Fruit fly (Drosophila melanogaster): ENCODE measurements around the gene Tom20.

Gene Tom20

dm6 chr3L:20004442-20004869, 4.0 kb downstream of the Tom20 start (continued):
- TF ChIP-seq CG18011 (GFP tag; optimal IDR thresholded peaks at IDR 0.05) (peak; percentile 45), CG12219 (GFP tag; optimal IDR thresholded peaks at IDR 0.05) (no peak), CG17385 (GFP tag; optimal IDR thresholded peaks at IDR 0.05) (no peak), gcm (GFP tag; optimal IDR thresholded peaks at IDR 0.05) (no peak), CG2875 (GFP tag; optimal IDR thresholded peaks at IDR 0.05) (peak; percentile 14), dm (GFP tag; optimal IDR thresholded peaks at IDR 0.05) (no peak), unc-4 (GFP tag; IDR thresholded peaks at IDR 0.05; ENCODE audit: partially characterized antibody) (peak; percentile 55; the same call in 1 of the 2 replicates), ken (GFP tag; IDR thresholded peaks at IDR 0.05) (no peak), bcd (GFP tag; optimal IDR thresholded peaks at IDR 0.05) (no peak), CG13287 (GFP tag; IDR thresholded peaks at IDR 0.05; ENCODE audit: partially characterized antibody) (peak; percentile 22; the same call in 1 of the 2 replicates), bbx (GFP tag; IDR thresholded peaks at IDR 0.05; ENCODE audit: partially characterized antibody) (peak; percentile 71), z (GFP tag; IDR thresholded peaks at IDR 0.05) (no peak), Dref (GFP tag; IDR thresholded peaks at IDR 0.05) (no peak), CG31441 (GFP tag; IDR thresholded peaks at IDR 0.05) (no peak; the same call in 1 of the 2 replicates), CG13894 (tag; optimal IDR thresholded peaks at IDR 0.05) (peak; percentile 89), gem (tag; optimal IDR thresholded peaks at IDR 0.05) (peak; percentile 7), eve (GFP tag; optimal IDR thresholded peaks at IDR 0.05) (peak in 1 of 2 experiments; percentile 65), CG12659 (GFP tag; optimal IDR thresholded peaks at IDR 0.05) (peak; percentile 41), CG12942 (GFP tag; optimal IDR thresholded peaks at IDR 0.05) (no peak), Gug (GFP tag; IDR thresholded peaks at IDR 0.05) (no peak), Nf-YC (tag; optimal IDR thresholded peaks at IDR 0.05) (peak; percentile 41), rib (GFP tag; IDR thresholded peaks at IDR 0.05) (no peak), Scr (GFP tag; IDR thresholded peaks at IDR 0.05; ENCODE audit: partially characterized antibody) (peak; percentile 56), Vsx1 (GFP tag; optimal IDR thresholded peaks at IDR 0.05) (peak; percentile 69), Trl (optimal IDR thresholded peaks at IDR 0.05) (no peak), Trl (GFP tag; optimal IDR thresholded peaks at IDR 0.05) (no peak), CG15514 (GFP tag; optimal IDR thresholded peaks at IDR 0.05) (peak; percentile 28), lilli (GFP tag; optimal IDR thresholded peaks at IDR 0.05) (no peak), sens (GFP tag) (peak; percentile 69), CG2129 (GFP tag; IDR thresholded peaks at IDR 0.05; ENCODE audit: partially characterized antibody) (no peak), CG12236 (GFP tag; optimal IDR thresholded peaks at IDR 0.05) (no peak), nom (GFP tag; optimal IDR thresholded peaks at IDR 0.05) (no peak), pfk (GFP tag; optimal IDR thresholded peaks at IDR 0.05) (no peak), ERR (GFP tag; optimal IDR thresholded peaks at IDR 0.05) (no peak), lbe (GFP tag; optimal IDR thresholded peaks at IDR 0.05) (peak; percentile 33), CG33557 (GFP tag; optimal IDR thresholded peaks at IDR 0.05) (peak; percentile 23), CG15269 (tag; optimal IDR thresholded peaks at IDR 0.05) (peak; percentile 23), Hr3 (GFP tag; optimal IDR thresholded peaks at IDR 0.05) (no peak), Med (GFP tag) (peak; percentile 75), pzg (GFP tag; optimal IDR thresholded peaks at IDR 0.05) (peak; percentile 4), CG32532 (GFP tag; IDR thresholded peaks at IDR 0.05) (peak; percentile 32; the same call in 1 of the 2 replicates), CG17802 (tag; optimal IDR thresholded peaks at IDR 0.05) (no peak), CG17328 (GFP tag; IDR thresholded peaks at IDR 0.05) (0 out of 2 replicates have a peak, but pooled peaks have one; percentile 24), CG14667 (GFP tag; IDR thresholded peaks at IDR 0.05) (no peak), CG8924 (tag; optimal IDR thresholded peaks at IDR 0.05) (no peak), org-1 (GFP tag; optimal IDR thresholded peaks at IDR 0.05) (no peak), CG10321 (GFP tag; IDR thresholded peaks at IDR 0.05) (no peak), gfzf (GFP tag; optimal IDR thresholded peaks at IDR 0.05) (peak; percentile 25), Jarid2 (GFP tag; optimal IDR thresholded peaks at IDR 0.05) (no peak), CTCF (GFP tag; optimal IDR thresholded peaks at IDR 0.05) (peak; percentile 93), CG15479 (GFP tag; optimal IDR thresholded peaks at IDR 0.05) (no peak)
